Worm (Caenorhabditis elegans) whole organism, L2 larva: Measurements from ENCODE around the gene ZK177.11.

ENCODE experiments used
- C34F6.9 ChIP-seq: fragments of 150-350 bp; optimal IDR thresholded peaks from 2 replicates; lab custom pipeline; 2014; ENCODE audit warnings: missing biosample characterization, missing genetic modification characterization
- F13H6.1 ChIP-seq: sonication (generic microtip); optimal IDR thresholded peaks from 2 replicates; lab custom pipeline; 2016; ENCODE audit warnings: missing genetic modification characterization, missing compliant biosample characterization
- R02D3.7 ChIP-seq: fragments of 150-350 bp; optimal IDR thresholded peaks from 2 replicates; lab custom pipeline; 2014; ENCODE audit warnings: missing biosample characterization, missing genetic modification characterization
- Y55F3AM.14 ChIP-seq: fragments of 200-800 bp; sonication (Bioruptor generic); optimal IDR thresholded peaks from 2 replicates; lab custom pipeline; 2018; ENCODE audit warnings: mild to moderate bottlenecking, missing genetic modification characterization, missing compliant biosample characterization
- ZK546.5 ChIP-seq: sonication (generic microtip); optimal IDR thresholded peaks from 2 replicates; lab custom pipeline; 2017; ENCODE audit warnings: missing biosample characterization, missing genetic modification characterization
- alr-1 ChIP-seq: fragments of 150-350 bp; optimal IDR thresholded peaks from 2 replicates; lab custom pipeline; 2014; ENCODE audit warnings: missing biosample characterization, missing genetic modification characterization
- ama-1 ChIP-seq: fragments of 150-350 bp; optimal IDR thresholded peaks from 2 replicates; lab custom pipeline; 2018; ENCODE audit warnings: inconsistent platforms
- blmp-1 ChIP-seq: sonication (generic microtip); optimal IDR thresholded peaks from 2 replicates; lab custom pipeline; 2017; ENCODE audit warnings: missing genetic modification characterization, mild to moderate bottlenecking, missing compliant biosample characterization, antibody characterized with exemption, moderate library complexity; ENCODE audit not compliant: insufficient read depth
- ceh-82 ChIP-seq: fragments of 150-350 bp; optimal IDR thresholded peaks from 2 replicates; lab custom pipeline; 2014; ENCODE audit warnings: missing biosample characterization, missing genetic modification characterization
- crh-2 ChIP-seq: sonication (generic microtip); optimal IDR thresholded peaks from 2 replicates; lab custom pipeline; 2017; ENCODE audit warnings: missing biosample characterization, missing genetic modification characterization
- dmd-4 ChIP-seq: sonication (generic microtip); optimal IDR thresholded peaks from 2 replicates; lab custom pipeline; 2017; ENCODE audit warnings: missing biosample characterization, missing genetic modification characterization
- egl-27 ChIP-seq: sonication (generic microtip); optimal IDR thresholded peaks from 3 replicates; lab custom pipeline; 2017; ENCODE audit warnings: missing biosample characterization, missing genetic modification reagents, missing genetic modification characterization
- elt-1 ChIP-seq: fragments of 150-350 bp; optimal IDR thresholded peaks from 2 replicates; lab custom pipeline; 2014; ENCODE audit warnings: missing biosample characterization, missing genetic modification characterization
- elt-3 ChIP-seq: sonication (generic microtip); optimal IDR thresholded peaks from 2 replicates; lab custom pipeline; 2017; ENCODE audit warnings: missing biosample characterization, missing genetic modification characterization
- fos-1 ChIP-seq: fragments of 150-350 bp; optimal IDR thresholded peaks from 2 replicates; lab custom pipeline; 2014; ENCODE audit warnings: missing biosample characterization, missing genetic modification characterization
- gmeb-1 ChIP-seq: fragments of 150-350 bp; optimal IDR thresholded peaks from 2 replicates; lab custom pipeline; 2014; ENCODE audit warnings: missing biosample characterization, missing genetic modification characterization
- lin-11 ChIP-seq: fragments of 150-350 bp; sonication (generic microtip); optimal IDR thresholded peaks from 2 replicates; lab custom pipeline; 2014; ENCODE audit warnings: missing biosample characterization, missing genetic modification characterization, inconsistent platforms, mixed read lengths
- lin-13 ChIP-seq: fragments of 150-350 bp; optimal IDR thresholded peaks from 2 replicates; lab custom pipeline; 2014; ENCODE audit warnings: missing biosample characterization, missing genetic modification reagents, missing genetic modification characterization
- lin-39 ChIP-seq: fragments of 150-350 bp; optimal IDR thresholded peaks from 2 replicates; lab custom pipeline; 2014; ENCODE audit warnings: missing biosample characterization, missing genetic modification reagents, missing genetic modification characterization
- lsy-2 ChIP-seq, 2 experiments: fragments of 150-350 bp in 1 of 2; sonication (generic microtip) in 1 of 2; optimal IDR thresholded peaks; 2 replicates each; lab custom pipeline; 2014 to 2017; ENCODE audit warnings: missing biosample characterization in 2 of 2, missing genetic modification characterization in 2 of 2
- mab-5 ChIP-seq: fragments of 150-350 bp; optimal IDR thresholded peaks from 2 replicates; lab custom pipeline; 2014; ENCODE audit warnings: missing biosample characterization, missing genetic modification characterization
- mbf-1 ChIP-seq: sonication (generic microtip); optimal IDR thresholded peaks from 2 replicates; lab custom pipeline; 2017; ENCODE audit warnings: missing biosample characterization, missing genetic modification characterization
- mdl-1 ChIP-seq, 2 experiments: fragments of 150-350 bp in 1 of 2; sonication (generic microtip) in 1 of 2; optimal IDR thresholded peaks; 2 replicates each; lab custom pipeline; 2017; ENCODE audit warnings: missing biosample characterization in 2 of 2, missing genetic modification characterization in 2 of 2
- nhr-10 ChIP-seq: sonication (generic microtip); optimal IDR thresholded peaks from 2 replicates; lab custom pipeline; 2017; ENCODE audit warnings: missing biosample characterization, missing genetic modification characterization
- nhr-12 ChIP-seq: fragments of 150-350 bp; optimal IDR thresholded peaks from 2 replicates; lab custom pipeline; 2014; ENCODE audit warnings: missing biosample characterization, missing genetic modification characterization
- nhr-129 ChIP-seq: fragments of 150-350 bp; optimal IDR thresholded peaks from 2 replicates; lab custom pipeline; 2014; ENCODE audit warnings: missing biosample characterization, missing genetic modification characterization
- nhr-21 ChIP-seq: fragments of 150-350 bp; optimal IDR thresholded peaks from 2 replicates; lab custom pipeline; 2014; ENCODE audit warnings: missing biosample characterization, missing genetic modification characterization
- nhr-23 ChIP-seq: fragments of 150-350 bp; optimal IDR thresholded peaks from 2 replicates; lab custom pipeline; 2014; ENCODE audit warnings: missing biosample characterization, missing genetic modification reagents, missing genetic modification characterization
- nhr-237 ChIP-seq: fragments of 150-350 bp; optimal IDR thresholded peaks from 2 replicates; lab custom pipeline; 2014; ENCODE audit warnings: missing biosample characterization, missing genetic modification characterization
- nhr-25 ChIP-seq: fragments of 150-350 bp; sonication (generic microtip); optimal IDR thresholded peaks from 3 replicates; lab custom pipeline; 2014; ENCODE audit warnings: missing biosample characterization, missing genetic modification characterization
- nhr-6 ChIP-seq: fragments of 150-350 bp; optimal IDR thresholded peaks from 2 replicates; lab custom pipeline; 2014; ENCODE audit warnings: missing biosample characterization, missing genetic modification characterization
- nhr-77 ChIP-seq: fragments of 150-350 bp; optimal IDR thresholded peaks from 2 replicates; lab custom pipeline; 2014; ENCODE audit warnings: missing biosample characterization, missing genetic modification characterization
- sem-4 ChIP-seq: fragments of 150-350 bp; optimal IDR thresholded peaks from 2 replicates; lab custom pipeline; 2014; ENCODE audit warnings: missing biosample characterization, missing genetic modification reagents, missing genetic modification characterization
- skn-1 ChIP-seq: sonication (generic microtip); optimal IDR thresholded peaks from 2 replicates; lab custom pipeline; 2017; ENCODE audit warnings: missing biosample characterization, missing genetic modification characterization
- sma-3 ChIP-seq: sonication (generic microtip); optimal IDR thresholded peaks from 2 replicates; lab custom pipeline; 2016; ENCODE audit warnings: missing genetic modification reagents, missing genetic modification characterization, missing compliant biosample characterization
- sma-9 ChIP-seq, 2 experiments: fragments of 150-350 bp in 1 of 2; sonication (generic microtip) in 1 of 2; optimal IDR thresholded peaks; 2 replicates each; lab custom pipeline; 2014 to 2016; ENCODE audit warnings: missing genetic modification characterization in 2 of 2, mild to moderate bottlenecking in 1 of 2, missing biosample characterization in 1 of 2, missing compliant biosample characterization in 1 of 2, missing genetic modification reagents in 1 of 2, moderate library complexity in 1 of 2
- snpc-4 ChIP-seq: fragments of 150-350 bp; optimal IDR thresholded peaks from 2 replicates; lab custom pipeline; 2014; ENCODE audit warnings: missing biosample characterization, missing genetic modification characterization
- unc-39 ChIP-seq: fragments of 150-350 bp; optimal IDR thresholded peaks from 2 replicates; lab custom pipeline; 2014; ENCODE audit warnings: missing biosample characterization, missing genetic modification characterization
- unc-55 ChIP-seq: fragments of 150-350 bp; sonication (generic microtip); optimal IDR thresholded peaks from 3 replicates; lab custom pipeline; 2014; ENCODE audit warnings: missing biosample characterization, missing genetic modification reagents, missing genetic modification characterization
- unc-62 ChIP-seq: fragments of 150-350 bp; optimal IDR thresholded peaks from 2 replicates; lab custom pipeline; 2014; ENCODE audit warnings: missing biosample characterization, missing genetic modification reagents, missing genetic modification characterization
- ztf-1 ChIP-seq: fragments of 200-800 bp; sonication (Bioruptor generic); conservative IDR thresholded peaks from 2 replicates; pipeline ENCODE4 v1.3.6; 2022; ENCODE audit warnings: missing genetic modification characterization, missing compliant biosample characterization

ZK177.11 gene

ce11 chrII:5522637-5523036, at the start of gene ZK177.11:
TSS of gene ZK177.11 (plus strand) at chrII:5522937.
- no peak for TF ChIP-seq sem-4 (tag; lab: Kevin White, UChicago)
- no peak for TF ChIP-seq mab-5 (tag; lab: Kevin White, UChicago)
- TF ChIP-seq dmd-4 (tag; lab: Kevin White, UChicago): no peak

DNA sequence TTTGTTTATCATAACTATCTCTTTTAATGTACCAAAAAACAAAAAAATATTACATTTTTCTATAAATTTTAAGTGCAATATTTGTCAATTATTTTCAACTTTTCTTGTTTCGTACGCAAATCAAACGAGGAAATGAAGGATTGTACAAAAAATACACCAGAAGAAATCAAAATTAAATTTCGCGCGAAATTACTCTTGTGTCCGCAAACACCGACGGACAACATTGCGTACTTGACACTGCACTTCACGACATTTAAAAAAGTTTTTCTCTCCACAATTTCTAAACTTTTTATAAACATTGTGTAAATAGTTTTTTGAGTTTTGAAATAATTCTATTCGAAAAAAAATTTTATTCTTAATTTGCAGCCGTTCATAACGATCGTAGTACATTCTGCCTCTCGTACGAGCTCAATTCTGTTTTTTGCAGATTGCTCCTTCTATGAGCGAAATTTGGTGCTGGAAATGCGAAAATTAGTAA, 48.8 kb upstream of the ZK177.11 start, which contains the start of gene mrps-16:
Gene mrps-16 (plus strand): TSS at position 428 of the 478 bp plus-strand sequence.
- TF ChIP-seq ama-1 (lab: Kevin White, UChicago): peak; percentile 3
- TF ChIP-seq crh-2 (tag; lab: Kevin White, UChicago): peak; percentile 34
- TF ChIP-seq mab-5 (tag; lab: Kevin White, UChicago): peak; percentile 41
- TF ChIP-seq sma-3 (GFP tag; lab: Kevin White, UChicago): peak; percentile 70
- peak; percentile 8 for TF ChIP-seq nhr-6
- no peak for TF ChIP-seq mbf-1 (tag; lab: Kevin White, UChicago)
- TF ChIP-seq ZK546.5 (tag; lab: Kevin White, UChicago): no peak
- TF ChIP-seq R02D3.7 (tag; lab: Kevin White, UChicago): no peak
- TF ChIP-seq fos-1 (tag; lab: Kevin White, UChicago): peak; percentile 26
- no peak for TF ChIP-seq nhr-10 (tag; lab: Kevin White, UChicago)
- peak; percentile 75 for TF ChIP-seq sma-9 (GFP tag; optimal IDR thresholded peaks at IDR 0.05; lab: Kevin White, UChicago)
- no peak for TF ChIP-seq sma-9 (tag; optimal IDR thresholded peaks at IDR 0.05; lab: Kevin White, UChicago)
- TF ChIP-seq nhr-12 (tag; lab: Kevin White, UChicago): no peak
- TF ChIP-seq nhr-25 (tag; lab: Kevin White, UChicago): no peak
- peak; percentile 62 to 88 for TF ChIP-seq lsy-2 (tag; optimal IDR thresholded peaks at IDR 0.05; lab: Kevin White, UChicago)
- peak; percentile 96 for TF ChIP-seq gmeb-1 (tag; lab: Kevin White, UChicago)
- peak; percentile 41 for TF ChIP-seq nhr-21
- no peak for TF ChIP-seq alr-1 (tag; lab: Kevin White, UChicago)
- peak; percentile 39 for TF ChIP-seq lin-13 (GFP tag; lab: Kevin White, UChicago)
- no peak for TF ChIP-seq lin-39 (tag; lab: Kevin White, UChicago)
- no peak for TF ChIP-seq egl-27 (tag; lab: Kevin White, UChicago)
- TF ChIP-seq elt-3: no peak
- TF ChIP-seq mdl-1 (tag; optimal IDR thresholded peaks at IDR 0.05; lab: Kevin White, UChicago): no peak
- TF ChIP-seq ceh-82: no peak
- no peak for TF ChIP-seq nhr-23
- peak; percentile 72 for TF ChIP-seq unc-55 (GFP tag; lab: Kevin White, UChicago)
- TF ChIP-seq F13H6.1: peak; percentile 41
- TF ChIP-seq snpc-4 (tag; lab: Kevin White, UChicago): peak; percentile 65
- peak; percentile 53 for TF ChIP-seq nhr-129 (tag; lab: Kevin White, UChicago)
- TF ChIP-seq C34F6.9 (tag; lab: Kevin White, UChicago): peak; percentile 64
- no peak for TF ChIP-seq blmp-1 (tag; lab: Kevin White, UChicago)
- no peak for TF ChIP-seq unc-39 (tag; lab: Kevin White, UChicago)
- TF ChIP-seq ztf-1 (GFP tag; lab: Robert Waterston, UW): no peak

ce11 chrII:5474946-5475345, 47.8 kb upstream of the ZK177.11 start, which contains the start of gene ilcr-2:
TSS of gene ilcr-2 (plus strand) at chrII:5475246.
- TF ChIP-seq egl-27 (tag; lab: Kevin White, UChicago) (no peak), skn-1 (tag; lab: Kevin White, UChicago) (no peak), unc-55 (GFP tag; lab: Kevin White, UChicago) (no peak), blmp-1 (tag; lab: Kevin White, UChicago) (no peak), elt-3 (no peak), nhr-23 (no peak), gmeb-1 (tag; lab: Kevin White, UChicago) (no peak), nhr-77 (tag; lab: Kevin White, UChicago) (no peak), ama-1 (lab: Kevin White, UChicago) (no peak), fos-1 (tag; lab: Kevin White, UChicago) (no peak), nhr-25 (tag; lab: Kevin White, UChicago) (no peak)

ce11 chrII:5478318-5478717, 44.4 kb upstream of the ZK177.11 start, which contains the start of gene F56D1.1:
TSS of gene F56D1.1 (plus strand) at chrII:5478618.
- no peak for TF ChIP-seq nhr-12 (tag; lab: Kevin White, UChicago)
- TF ChIP-seq fos-1 (tag; lab: Kevin White, UChicago): no peak
- TF ChIP-seq lin-11 (tag; lab: Kevin White, UChicago): no peak
- TF ChIP-seq Y55F3AM.14 (GFP tag; lab: Kevin White, UChicago): no peak
- TF ChIP-seq nhr-6: no peak
- TF ChIP-seq ceh-82: no peak
- no peak for TF ChIP-seq F13H6.1
- TF ChIP-seq nhr-23: no peak
- TF ChIP-seq lin-39 (tag; lab: Kevin White, UChicago): no peak
- no peak for TF ChIP-seq ama-1 (lab: Kevin White, UChicago)
- TF ChIP-seq ztf-1 (GFP tag; lab: Robert Waterston, UW): no peak
- TF ChIP-seq dmd-4 (tag; lab: Kevin White, UChicago): no peak
- no peak for TF ChIP-seq elt-1
- no peak for TF ChIP-seq unc-62
- no peak for TF ChIP-seq nhr-237 (tag; lab: Kevin White, UChicago)
- no peak for TF ChIP-seq egl-27 (tag; lab: Kevin White, UChicago)
- TF ChIP-seq nhr-25 (tag; lab: Kevin White, UChicago): no peak
